Worm (Caenorhabditis elegans) whole organism, L3 larva: ENCODE measurements around the gene F45E1.2.

Experiments
- R02D3.7 ChIP-seq: fragments of 150-350 bp; optimal IDR thresholded peaks from 2 replicates; lab custom pipeline; 2014; ENCODE audit warnings: missing biosample characterization, missing genetic modification characterization
- aly-2 ChIP-seq: fragments of 150-350 bp; optimal IDR thresholded peaks from 2 replicates; lab custom pipeline; 2014; ENCODE audit warnings: missing biosample characterization, missing genetic modification characterization
- ama-1 ChIP-seq: fragments of 150-350 bp; optimal IDR thresholded peaks from 2 replicates; lab custom pipeline; 2018
- ceh-28 ChIP-seq: fragments of 150-350 bp; optimal IDR thresholded peaks from 2 replicates; lab custom pipeline; 2014; ENCODE audit warnings: missing biosample characterization, missing genetic modification reagents, missing genetic modification characterization
- ceh-82 ChIP-seq: fragments of 150-350 bp; optimal IDR thresholded peaks from 2 replicates; lab custom pipeline; 2014; ENCODE audit warnings: missing biosample characterization, missing genetic modification characterization
- ceh-9 ChIP-seq: sonication (generic microtip); optimal IDR thresholded peaks from 2 replicates; lab custom pipeline; 2018; ENCODE audit warnings: missing biosample characterization, missing genetic modification characterization
- daf-12 ChIP-seq: fragments of 150-350 bp; optimal IDR thresholded peaks from 2 replicates; lab custom pipeline; 2014; ENCODE audit warnings: missing biosample characterization, missing genetic modification reagents, missing genetic modification characterization
- egl-27 ChIP-seq: sonication (generic microtip); optimal IDR thresholded peaks from 4 replicates; lab custom pipeline; 2017; ENCODE audit warnings: missing biosample characterization, missing genetic modification reagents, missing genetic modification characterization
- egl-5 ChIP-seq: fragments of 150-350 bp; optimal IDR thresholded peaks from 2 replicates; lab custom pipeline; 2017; ENCODE audit warnings: missing biosample characterization, missing genetic modification reagents, missing genetic modification characterization, inconsistent platforms
- elt-1 ChIP-seq: fragments of 150-350 bp; optimal IDR thresholded peaks from 2 replicates; lab custom pipeline; 2014; ENCODE audit warnings: missing biosample characterization, missing genetic modification characterization
- elt-2 ChIP-seq: sonication (generic microtip); optimal IDR thresholded peaks from 2 replicates; lab custom pipeline; 2016; ENCODE audit warnings: missing genetic modification reagents, mild to moderate bottlenecking, missing genetic modification characterization, missing compliant biosample characterization
- eor-1 ChIP-seq, 2 experiments: fragments of 150-350 bp; optimal IDR thresholded peaks; 2 replicates each; lab custom pipeline; 2014 to 2018; ENCODE audit warnings: missing biosample characterization in 2 of 2, missing genetic modification characterization in 2 of 2
- fkh-10 ChIP-seq: sonication (generic microtip); optimal IDR thresholded peaks from 2 replicates; lab custom pipeline; 2017; ENCODE audit warnings: missing biosample characterization, missing genetic modification reagents, missing genetic modification characterization
- fkh-2 ChIP-seq: fragments of 150-350 bp; optimal IDR thresholded peaks from 2 replicates; lab custom pipeline; 2014; ENCODE audit warnings: missing biosample characterization, missing genetic modification reagents, missing genetic modification characterization
- fos-1 ChIP-seq: fragments of 150-350 bp; optimal IDR thresholded peaks from 2 replicates; lab custom pipeline; 2014; ENCODE audit warnings: missing biosample characterization, missing genetic modification characterization
- jun-1 ChIP-seq: fragments of 150-350 bp; optimal IDR thresholded peaks from 2 replicates; lab custom pipeline; 2014; ENCODE audit warnings: missing biosample characterization, missing genetic modification reagents, missing genetic modification characterization
- lin-39 ChIP-seq: fragments of 150-350 bp; optimal IDR thresholded peaks from 2 replicates; lab custom pipeline; 2018; ENCODE audit warnings: missing biosample characterization, missing genetic modification reagents, missing genetic modification characterization
- lsy-12 ChIP-seq: sonication (generic microtip); optimal IDR thresholded peaks from 2 replicates; lab custom pipeline; 2016; ENCODE audit warnings: mild to moderate bottlenecking, missing genetic modification characterization, missing compliant biosample characterization
- mdl-1 ChIP-seq: fragments of 150-350 bp; optimal IDR thresholded peaks from 2 replicates; lab custom pipeline; 2014; ENCODE audit warnings: missing biosample characterization, missing genetic modification characterization
- mml-1 ChIP-seq: fragments of 150-350 bp; sonication (generic microtip); optimal IDR thresholded peaks from 3 replicates; lab custom pipeline; 2014; ENCODE audit warnings: missing biosample characterization, missing genetic modification characterization
- nfya-1 ChIP-seq: sonication (generic microtip); optimal IDR thresholded peaks from 2 replicates; lab custom pipeline; 2017; ENCODE audit warnings: missing genetic modification characterization, mild to moderate bottlenecking, missing compliant biosample characterization, antibody characterized with exemption, moderate library complexity; ENCODE audit not compliant: insufficient read depth
- nhr-12 ChIP-seq: fragments of 150-350 bp; optimal IDR thresholded peaks from 2 replicates; lab custom pipeline; 2014; ENCODE audit warnings: missing biosample characterization, missing genetic modification characterization
- nhr-23 ChIP-seq: fragments of 150-350 bp; optimal IDR thresholded peaks from 2 replicates; lab custom pipeline; 2014; ENCODE audit warnings: missing biosample characterization, missing genetic modification reagents, missing genetic modification characterization
- nhr-237 ChIP-seq: fragments of 150-350 bp; optimal IDR thresholded peaks from 2 replicates; lab custom pipeline; 2014; ENCODE audit warnings: missing biosample characterization, missing genetic modification characterization
- nhr-25 ChIP-seq: sonication (generic microtip); optimal IDR thresholded peaks from 2 replicates; lab custom pipeline; 2017; ENCODE audit warnings: missing biosample characterization, missing genetic modification characterization
- nhr-28 ChIP-seq: fragments of 150-350 bp; optimal IDR thresholded peaks from 2 replicates; lab custom pipeline; 2014; ENCODE audit warnings: missing biosample characterization, missing genetic modification characterization
- nhr-43 ChIP-seq: sonication (generic microtip); optimal IDR thresholded peaks from 2 replicates; lab custom pipeline; 2016; ENCODE audit warnings: mild to moderate bottlenecking, missing genetic modification characterization, missing compliant biosample characterization; ENCODE audit not compliant: poor library complexity, severe bottlenecking
- nhr-67 ChIP-seq: fragments of 150-350 bp; optimal IDR thresholded peaks from 2 replicates; lab custom pipeline; 2014; ENCODE audit warnings: missing biosample characterization, missing genetic modification characterization
- nhr-76 ChIP-seq: fragments of 150-350 bp; sonication (generic microtip); optimal IDR thresholded peaks from 5 replicates; lab custom pipeline; 2014; ENCODE audit warnings: missing biosample characterization, missing genetic modification characterization
- nhr-77 ChIP-seq: fragments of 150-350 bp; optimal IDR thresholded peaks from 2 replicates; lab custom pipeline; 2014; ENCODE audit warnings: missing biosample characterization, missing genetic modification characterization
- pqm-1 ChIP-seq: fragments of 150-350 bp; optimal IDR thresholded peaks from 2 replicates; lab custom pipeline; 2017; ENCODE audit warnings: missing biosample characterization, missing genetic modification characterization, inconsistent platforms
- sea-2 ChIP-seq: fragments of 150-350 bp; sonication (generic microtip); optimal IDR thresholded peaks from 4 replicates; lab custom pipeline; 2014; ENCODE audit warnings: missing biosample characterization, missing genetic modification reagents, missing genetic modification characterization
- skn-1 ChIP-seq: fragments of 150-350 bp; optimal IDR thresholded peaks from 2 replicates; lab custom pipeline; 2014; ENCODE audit warnings: missing biosample characterization, missing genetic modification characterization
- snpc-4 ChIP-seq: fragments of 150-350 bp; optimal IDR thresholded peaks from 2 replicates; lab custom pipeline; 2014; ENCODE audit warnings: missing biosample characterization, missing genetic modification characterization
- tbx-2 ChIP-seq: sonication (generic microtip); optimal IDR thresholded peaks from 2 replicates; lab custom pipeline; 2016; ENCODE audit warnings: mild to moderate bottlenecking, missing genetic modification characterization, missing compliant biosample characterization
- unc-39 ChIP-seq: sonication (generic microtip); optimal IDR thresholded peaks from 4 replicates; lab custom pipeline; 2017; ENCODE audit warnings: missing biosample characterization, missing genetic modification characterization
- unc-62 ChIP-seq: fragments of 150-350 bp; sonication (generic microtip); optimal IDR thresholded peaks from 4 replicates; lab custom pipeline; 2014; ENCODE audit warnings: missing biosample characterization, missing genetic modification reagents, missing genetic modification characterization
- ztf-11 ChIP-seq: fragments of 150-350 bp; optimal IDR thresholded peaks from 2 replicates; lab custom pipeline; 2014; ENCODE audit warnings: missing biosample characterization, missing genetic modification characterization

F45E1.2 gene

DNA sequence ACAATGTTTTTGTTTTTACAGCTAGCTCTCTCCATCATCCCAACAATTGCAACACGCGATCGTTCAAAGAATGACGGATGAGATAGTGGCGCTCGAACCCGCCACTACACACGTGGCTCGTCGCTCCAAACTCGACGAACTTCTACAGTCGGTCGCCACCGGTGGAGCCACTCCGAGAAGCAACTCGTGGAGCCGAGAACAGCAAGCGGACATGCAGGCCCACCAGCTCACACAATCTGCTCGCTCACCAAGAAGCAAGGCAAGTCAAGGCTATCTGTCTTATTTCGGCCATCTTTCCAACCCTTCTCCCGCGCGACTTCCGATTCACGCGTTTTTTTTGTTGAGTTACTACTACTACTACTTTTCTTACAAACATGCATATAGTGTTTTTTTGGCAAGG is at the start of gene F45E1.2, which contains the start of gene F45E1.1:
Gene F45E1.2 (plus strand): TSS at position 71 of the 400 bp plus-strand sequence.
Gene F45E1.1 (plus strand): TSS at position 20 of the 400 bp plus-strand sequence.
- TF ChIP-seq lin-39 (peak; percentile 67), ceh-28 (tag; lab: Kevin White, UChicago) (no peak)

DNA sequence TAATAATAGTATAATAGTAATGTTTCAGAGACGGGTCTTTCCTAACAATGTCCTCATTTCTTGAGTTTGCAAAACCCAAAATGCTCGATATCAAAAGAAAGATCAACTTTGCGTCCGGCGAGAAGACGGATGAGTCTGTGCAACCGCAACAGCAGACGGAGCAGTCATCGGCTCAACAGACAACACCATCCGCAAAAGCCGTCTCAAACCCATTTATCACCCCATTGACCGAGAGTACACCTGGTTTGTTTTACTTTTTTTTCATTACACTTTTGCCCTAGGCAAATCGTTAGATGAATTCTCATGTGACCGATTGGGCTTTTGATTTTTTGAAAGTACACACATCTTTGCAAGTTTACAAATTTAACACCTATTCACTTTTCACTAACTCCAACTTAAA is 49.2 kb upstream of the F45E1.2 start, which contains the start of gene dct-1:
Gene dct-1 (plus strand): TSS at position 27 of the 400 bp plus-strand sequence.
- TF ChIP-seq fkh-10 (no peak), nhr-23 (tag; lab: Kevin White, UChicago) (no peak), snpc-4 (tag; lab: Kevin White, UChicago) (no peak), eor-1 (tag; optimal IDR thresholded peaks at IDR 0.05; lab: Kevin White, UChicago) (no peak), nfya-1 (tag; lab: Kevin White, UChicago) (peak; percentile 13), nhr-67 (tag; lab: Kevin White, UChicago) (no peak), pqm-1 (no peak), ceh-9 (tag; lab: Kevin White, UChicago) (no peak), mml-1 (tag; lab: Kevin White, UChicago) (no peak), nhr-12 (tag; lab: Kevin White, UChicago) (no peak), nhr-76 (tag; lab: Kevin White, UChicago) (no peak), daf-12 (tag; lab: Kevin White, UChicago) (no peak), elt-2 (tag; lab: Kevin White, UChicago) (no peak), mdl-1 (tag; lab: Kevin White, UChicago) (peak; percentile 2), fos-1 (tag; lab: Kevin White, UChicago) (no peak), nhr-77 (tag; lab: Kevin White, UChicago) (no peak), lsy-12 (tag; lab: Kevin White, UChicago) (no peak), R02D3.7 (tag; lab: Kevin White, UChicago) (no peak), tbx-2 (no peak), lin-39 (peak; percentile 86), sea-2 (GFP tag; lab: Kevin White, UChicago) (no peak), ztf-11 (tag; lab: Kevin White, UChicago) (no peak), aly-2 (tag; lab: Kevin White, UChicago) (no peak), nhr-28 (tag; lab: Kevin White, UChicago) (no peak), unc-39 (tag; lab: Kevin White, UChicago) (no peak), egl-27 (tag; lab: Kevin White, UChicago) (no peak)

DNA sequence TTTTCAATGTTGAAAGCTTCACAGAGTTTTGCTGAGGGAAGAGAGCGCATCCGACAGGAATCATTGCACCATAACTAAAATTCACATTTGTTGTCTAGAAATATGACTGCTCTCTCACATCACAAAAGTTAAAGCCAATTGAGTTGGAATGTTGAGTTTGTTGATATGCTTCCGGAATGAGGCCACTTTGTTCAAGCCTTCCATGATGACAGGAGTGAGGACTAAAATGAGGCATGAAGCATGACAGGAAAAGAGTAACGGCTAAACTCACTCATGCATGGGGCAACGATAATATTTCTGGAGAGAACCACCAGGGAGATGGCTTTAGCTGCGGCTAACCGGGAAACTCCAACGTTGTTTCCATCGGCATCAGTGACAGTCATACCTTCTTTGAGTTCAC is 47.1 kb upstream of the F45E1.2 start:
- TF ChIP-seq nhr-67 (tag; lab: Kevin White, UChicago) = no peak
- TF ChIP-seq nhr-237 (tag; lab: Kevin White, UChicago) = no peak
- peak; percentile 31 for TF ChIP-seq nhr-43 (tag; lab: Kevin White, UChicago)
- no peak for TF ChIP-seq mdl-1 (tag; lab: Kevin White, UChicago)
- no peak for TF ChIP-seq elt-1
- no peak for TF ChIP-seq ceh-28 (tag; lab: Kevin White, UChicago)
- no peak for TF ChIP-seq snpc-4 (tag; lab: Kevin White, UChicago)
- no peak for TF ChIP-seq unc-39 (tag; lab: Kevin White, UChicago)
- TF ChIP-seq egl-27 (tag; lab: Kevin White, UChicago) = no peak
- peak; percentile 36 for TF ChIP-seq lsy-12 (tag; lab: Kevin White, UChicago)
- TF ChIP-seq unc-62 (GFP tag; lab: Kevin White, UChicago) = no peak
- TF ChIP-seq sea-2 (GFP tag; lab: Kevin White, UChicago) = no peak
- TF ChIP-seq ceh-82 (tag; lab: Kevin White, UChicago) = no peak
- no peak for TF ChIP-seq nhr-25 (tag; lab: Kevin White, UChicago)
- TF ChIP-seq jun-1 (tag; lab: Kevin White, UChicago) = no peak
- peak; percentile 9 for TF ChIP-seq ama-1 (lab: Kevin White, UChicago)
- no peak for TF ChIP-seq fkh-2 (tag; lab: Kevin White, UChicago)
- TF ChIP-seq skn-1 (tag; lab: Kevin White, UChicago) = no peak

DNA sequence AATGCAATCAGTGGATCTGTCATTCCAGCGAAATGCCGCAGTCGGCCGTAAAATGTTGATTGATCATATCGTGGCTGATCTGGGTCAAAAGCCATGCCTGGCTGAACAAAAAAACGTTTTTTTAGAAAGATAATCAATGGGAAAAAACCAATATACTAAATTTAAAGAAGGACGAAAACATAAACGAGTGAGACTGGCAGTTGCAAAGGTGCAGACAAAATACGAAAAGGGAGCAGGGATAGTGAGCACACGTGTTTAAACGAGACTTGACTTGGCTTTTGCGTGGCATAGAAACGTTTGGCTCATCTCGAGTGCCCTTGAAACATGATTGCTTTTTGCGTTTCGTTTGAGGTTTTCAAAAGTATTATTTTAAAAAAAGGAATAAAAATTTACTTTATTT is 45.3 kb upstream of the F45E1.2 start, which contains the start of gene sfxn-2:
Gene sfxn-2 (minus strand): TSS at position 101 of the 400 bp plus-strand sequence.
- no peak for TF ChIP-seq egl-5 (tag; lab: Kevin White, UChicago)
- TF ChIP-seq nhr-67 (tag; lab: Kevin White, UChicago) = no peak
- TF ChIP-seq pqm-1 = no peak
- TF ChIP-seq fkh-2 (tag; lab: Kevin White, UChicago) = no peak
- TF ChIP-seq nhr-76 (tag; lab: Kevin White, UChicago) = no peak
- no peak for TF ChIP-seq R02D3.7 (tag; lab: Kevin White, UChicago)
- no peak for TF ChIP-seq ceh-82 (tag; lab: Kevin White, UChicago)
- TF ChIP-seq skn-1 (tag; lab: Kevin White, UChicago) = no peak
- no peak for TF ChIP-seq eor-1 (tag; optimal IDR thresholded peaks at IDR 0.05; lab: Kevin White, UChicago)
- TF ChIP-seq nhr-12 (tag; lab: Kevin White, UChicago) = no peak
- TF ChIP-seq fos-1 (tag; lab: Kevin White, UChicago) = no peak
- no peak for TF ChIP-seq lsy-12 (tag; lab: Kevin White, UChicago)
- no peak for TF ChIP-seq ztf-11 (tag; lab: Kevin White, UChicago)
- no peak for TF ChIP-seq ceh-9 (tag; lab: Kevin White, UChicago)
- TF ChIP-seq ceh-28 (tag; lab: Kevin White, UChicago) = no peak
